Fruit fly (Drosophila melanogaster) whole organism, prepupa: Measurements from ENCODE around the gene squ.

Experiments
- CG10631 ChIP-seq: fragments of 200-800 bp; sonication (Bioruptor generic); optimal IDR thresholded peaks from 2 replicates; lab custom pipeline; 2016; ENCODE audit warnings: missing biosample characterization, missing genetic modification characterization
- CG10669 ChIP-seq: fragments of 200-800 bp; sonication (Bioruptor generic); optimal IDR thresholded peaks from 3 replicates; lab custom pipeline; 2018; ENCODE audit warnings: missing biosample characterization, mild to moderate bottlenecking, missing genetic modification characterization, moderate library complexity
- CG11294 ChIP-seq: fragments of 200-800 bp; sonication (Bioruptor generic); IDR thresholded peaks from 2 replicates; pipeline ENCODE4 v1.3.6; 2022; ENCODE audit warnings: missing biosample characterization, missing genetic modification characterization
- CG11762 ChIP-seq: fragments of 200-800 bp; sonication (Bioruptor generic); optimal IDR thresholded peaks from 3 replicates; lab custom pipeline; 2016; ENCODE audit warnings: missing biosample characterization, missing genetic modification characterization; ENCODE audit not compliant: insufficient read depth
- CG11902 ChIP-seq: fragments of 200-800 bp; sonication (Bioruptor generic); optimal IDR thresholded peaks from 3 replicates; lab custom pipeline; 2016; ENCODE audit warnings: missing biosample characterization, missing genetic modification characterization
- CG15336 ChIP-seq: fragments of 200-800 bp; sonication (Bioruptor generic); IDR thresholded peaks from 2 replicates; pipeline ENCODE4 v1.3.6; 2022; ENCODE audit warnings: missing biosample characterization, missing genetic modification characterization
- CG1621 ChIP-seq: fragments of 200-800 bp; sonication (Bioruptor generic); optimal IDR thresholded peaks from 3 replicates; lab custom pipeline; 2018; ENCODE audit warnings: missing biosample characterization, mild to moderate bottlenecking, missing genetic modification characterization
- CG16779 ChIP-seq: fragments of 200-800 bp; sonication (Bioruptor generic); optimal IDR thresholded peaks from 3 replicates; lab custom pipeline; 2017; ENCODE audit warnings: missing biosample characterization, mild to moderate bottlenecking, missing genetic modification characterization
- CG3032 ChIP-seq: fragments of 200-800 bp; optimal IDR thresholded peaks from 2 replicates; lab custom pipeline; 2019; ENCODE audit warnings: missing biosample characterization, mild to moderate bottlenecking, missing genetic modification characterization, moderate library complexity
- CG31627 ChIP-seq: fragments of 200-800 bp; sonication (Bioruptor generic); optimal IDR thresholded peaks from 3 replicates; lab custom pipeline; 2016; ENCODE audit warnings: missing biosample characterization, missing genetic modification characterization
- CG32006 ChIP-seq: fragments of 200-800 bp; sonication (Bioruptor generic); optimal IDR thresholded peaks from 3 replicates; lab custom pipeline; 2017; ENCODE audit warnings: missing biosample characterization, mild to moderate bottlenecking, missing genetic modification characterization
- CG3919 ChIP-seq: fragments of 200-800 bp; sonication (Bioruptor generic); optimal IDR thresholded peaks from 3 replicates; lab custom pipeline; 2016; ENCODE audit warnings: missing biosample characterization, missing genetic modification characterization
- CG6276 ChIP-seq: fragments of 200-800 bp; sonication (Bioruptor generic); optimal IDR thresholded peaks from 2 replicates; lab custom pipeline; 2017; ENCODE audit warnings: missing biosample characterization, mild to moderate bottlenecking, missing genetic modification characterization
- CG6792 ChIP-seq: fragments of 200-800 bp; sonication (Bioruptor generic); optimal IDR thresholded peaks from 3 replicates; lab custom pipeline; 2016; ENCODE audit warnings: missing biosample characterization, missing genetic modification characterization
- CG6808 ChIP-seq: fragments of 200-800 bp; sonication (Bioruptor generic); optimal IDR thresholded peaks from 3 replicates; lab custom pipeline; 2017; ENCODE audit warnings: missing biosample characterization, missing genetic modification characterization, mild to moderate bottlenecking, moderate library complexity, missing genetic modification reagents
- CG6854 ChIP-seq: fragments of 200-800 bp; sonication (Bioruptor generic); optimal IDR thresholded peaks from 2 replicates; lab custom pipeline; 2017; ENCODE audit warnings: missing biosample characterization, mild to moderate bottlenecking, missing genetic modification characterization
- CG8119 ChIP-seq: fragments of 200-800 bp; sonication (Bioruptor generic); IDR thresholded peaks from 3 replicates; pipeline ENCODE4 v1.3.6; 2022; ENCODE audit warnings: missing biosample characterization, missing genetic modification characterization
- CG8319 ChIP-seq: fragments of 200-800 bp; sonication (Bioruptor generic); optimal IDR thresholded peaks from 3 replicates; lab custom pipeline; 2016; ENCODE audit warnings: missing biosample characterization, missing genetic modification characterization
- CG8632 ChIP-seq: fragments of 200-800 bp; sonication (Bioruptor generic); optimal IDR thresholded peaks from 3 replicates; lab custom pipeline; 2016; ENCODE audit warnings: missing biosample characterization, missing genetic modification characterization
- Eip78C ChIP-seq: fragments of 200-800 bp; sonication (Bioruptor generic); peaks from one replicate; lab custom pipeline; 2016; ENCODE audit warnings: missing biosample characterization, missing genetic modification characterization
- Eip93F ChIP-seq: fragments of 200-800 bp; sonication (Bioruptor generic); optimal IDR thresholded peaks from 2 replicates; lab custom pipeline; 2016; ENCODE audit warnings: missing biosample characterization, mild to moderate bottlenecking, missing genetic modification characterization
- Ets21C ChIP-seq: fragments of 200-800 bp; sonication (Bioruptor generic); optimal IDR thresholded peaks from 3 replicates; lab custom pipeline; 2016; ENCODE audit warnings: missing biosample characterization, missing genetic modification characterization
- Ets96B ChIP-seq: fragments of 200-800 bp; optimal IDR thresholded peaks from 2 replicates; lab custom pipeline; 2019; ENCODE audit warnings: missing biosample characterization, mild to moderate bottlenecking, missing genetic modification characterization, moderate library complexity
- Gug ChIP-seq: fragments of 200-800 bp; sonication (Bioruptor generic); IDR thresholded peaks from 2 replicates; pipeline ENCODE4 v1.3.6; 2022; ENCODE audit warnings: missing biosample characterization, missing genetic modification characterization
- Hr39 ChIP-seq: fragments of 200-800 bp; sonication (Bioruptor generic); optimal IDR thresholded peaks from 2 replicates; lab custom pipeline; 2016; ENCODE audit warnings: missing biosample characterization, missing genetic modification characterization
- Hr4 ChIP-seq: fragments of 200-800 bp; sonication (Bioruptor generic); optimal IDR thresholded peaks from 3 replicates; lab custom pipeline; 2016; ENCODE audit warnings: missing biosample characterization, missing genetic modification characterization
- Lpt ChIP-seq: fragments of 200-800 bp; sonication (Bioruptor generic); optimal IDR thresholded peaks from 3 replicates; lab custom pipeline; 2016; ENCODE audit warnings: missing biosample characterization, missing genetic modification characterization
- OdsH ChIP-seq: fragments of 200-800 bp; sonication (Bioruptor generic); optimal IDR thresholded peaks from 3 replicates; lab custom pipeline; 2016; ENCODE audit warnings: missing biosample characterization, missing genetic modification characterization
- Sox102F ChIP-seq: fragments of 200-800 bp; sonication (Bioruptor generic); optimal IDR thresholded peaks from 2 replicates; lab custom pipeline; 2016; ENCODE audit warnings: missing biosample characterization, mild to moderate bottlenecking, missing genetic modification characterization
- Sox14 ChIP-seq: fragments of 200-800 bp; sonication (Bioruptor generic); optimal IDR thresholded peaks from 3 replicates; lab custom pipeline; 2016; ENCODE audit warnings: missing biosample characterization, missing genetic modification characterization
- achi ChIP-seq: fragments of 200-800 bp; sonication (Bioruptor generic); optimal IDR thresholded peaks from 3 replicates; lab custom pipeline; 2016; ENCODE audit warnings: missing biosample characterization, missing genetic modification characterization
- cyc ChIP-seq: fragments of 200-800 bp; sonication (Bioruptor generic); optimal IDR thresholded peaks from 3 replicates; lab custom pipeline; 2016; ENCODE audit warnings: missing biosample characterization, missing genetic modification characterization
- dac ChIP-seq: fragments of 200-800 bp; sonication (Bioruptor generic); optimal IDR thresholded peaks from 2 replicates; lab custom pipeline; 2017; ENCODE audit warnings: missing biosample characterization, mild to moderate bottlenecking, missing genetic modification characterization
- dsx ChIP-seq: fragments of 200-800 bp; optimal IDR thresholded peaks from 3 replicates; lab custom pipeline; 2019; ENCODE audit warnings: missing biosample characterization, mild to moderate bottlenecking, missing genetic modification characterization, moderate library complexity; ENCODE audit not compliant: poor library complexity, severe bottlenecking
- eg ChIP-seq: fragments of 200-800 bp; sonication (Bioruptor generic); IDR thresholded peaks from 3 replicates; pipeline ENCODE4 v1.3.6; 2022; ENCODE audit warnings: missing biosample characterization, missing genetic modification characterization
- esn ChIP-seq: fragments of 200-800 bp; sonication (Bioruptor generic); optimal IDR thresholded peaks from 2 replicates; lab custom pipeline; 2016; ENCODE audit warnings: missing biosample characterization, mild to moderate bottlenecking, missing genetic modification characterization, moderate library complexity
- fd59A ChIP-seq: fragments of 200-800 bp; sonication (Bioruptor generic); optimal IDR thresholded peaks from 2 replicates; lab custom pipeline; 2017; ENCODE audit warnings: missing biosample characterization, mild to moderate bottlenecking, missing genetic modification characterization, missing genetic modification reagents
- fd85E ChIP-seq: fragments of 200-800 bp; sonication (Bioruptor generic); optimal IDR thresholded peaks from 3 replicates; lab custom pipeline; 2016; ENCODE audit warnings: missing biosample characterization, missing genetic modification characterization
- fkh ChIP-seq: fragments of 200-800 bp; sonication (Bioruptor generic); optimal IDR thresholded peaks from 3 replicates; lab custom pipeline; 2017; ENCODE audit warnings: missing biosample characterization, mild to moderate bottlenecking, missing genetic modification characterization, moderate library complexity
- lz ChIP-seq: fragments of 200-800 bp; sonication (Bioruptor generic); optimal IDR thresholded peaks from 3 replicates; lab custom pipeline; 2016; ENCODE audit warnings: missing biosample characterization, missing genetic modification characterization
- net ChIP-seq: fragments of 200-800 bp; sonication (Bioruptor generic); optimal IDR thresholded peaks from 3 replicates; lab custom pipeline; 2016; ENCODE audit warnings: missing biosample characterization, missing genetic modification characterization
- pdm3 ChIP-seq: fragments of 200-800 bp; sonication (Bioruptor generic); optimal IDR thresholded peaks from 3 replicates; lab custom pipeline; 2016; ENCODE audit warnings: missing biosample characterization, missing genetic modification characterization
- salr ChIP-seq, 2 experiments: fragments of 200-800 bp; sonication (Bioruptor generic); optimal IDR thresholded peaks; 3 replicates each; lab custom pipeline; 2016 to 2018; ENCODE audit warnings: missing biosample characterization in 2 of 2, missing genetic modification characterization in 2 of 2, mild to moderate bottlenecking in 1 of 2
- spab ChIP-seq: fragments of 200-800 bp; sonication (Bioruptor generic); optimal IDR thresholded peaks from 2 replicates; lab custom pipeline; 2017; ENCODE audit warnings: missing biosample characterization, mild to moderate bottlenecking, missing genetic modification characterization, missing genetic modification reagents
- ss ChIP-seq, 2 experiments: fragments of 200-800 bp; sonication (Bioruptor generic); optimal IDR thresholded peaks; 2 replicates in 1 of 2; 3 replicates in 1 of 2; lab custom pipeline; 2017 to 2018; ENCODE audit warnings: mild to moderate bottlenecking in 2 of 2, missing biosample characterization in 2 of 2, missing genetic modification characterization in 2 of 2, moderate library complexity in 1 of 2
- svp ChIP-seq: fragments of 200-800 bp; sonication (Bioruptor generic); peaks from one replicate; lab custom pipeline; 2016; ENCODE audit warnings: missing biosample characterization, missing genetic modification characterization
- topi ChIP-seq: fragments of 200-800 bp; sonication (Bioruptor generic); optimal IDR thresholded peaks from 3 replicates; lab custom pipeline; 2016; ENCODE audit warnings: missing biosample characterization, missing genetic modification characterization

squ gene

DNA sequence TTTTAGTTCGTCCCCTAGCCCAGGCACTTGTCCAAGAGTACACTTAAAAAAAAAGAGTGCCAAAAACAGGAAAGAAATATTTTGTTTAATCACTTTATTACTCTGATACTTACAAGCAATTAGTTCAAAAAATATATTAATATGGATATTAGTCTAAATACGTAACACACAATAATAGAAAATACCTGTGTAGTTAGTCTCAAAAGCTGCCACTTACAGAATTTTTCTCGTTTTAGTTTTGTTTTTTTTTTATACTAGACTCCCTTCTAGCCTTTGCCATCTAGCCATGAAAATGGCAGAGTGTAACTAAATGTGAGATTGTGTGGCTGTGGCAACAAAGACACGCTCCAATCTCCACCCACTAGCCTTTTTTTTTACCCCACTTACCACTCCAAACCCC is 8.0 kb downstream of the squ start (continued):
- TF ChIP-seq spab (GFP tag; lab: Kevin White, UChicago), result peak; percentile 62
- TF ChIP-seq CG8119 (GFP tag; lab: Robert Waterston, UW), result peak; percentile 87
- peak; percentile 45 for TF ChIP-seq dsx (GFP tag; lab: Kevin White, UChicago)
- TF ChIP-seq topi (GFP tag; lab: Kevin White, UChicago), result peak; percentile 25
- peak; percentile 81 for TF ChIP-seq Lpt (GFP tag; lab: Kevin White, UChicago)
- peak; percentile 32 for TF ChIP-seq esn
- TF ChIP-seq CG11294, result 0 out of 2 replicates have a peak, but pooled peaks have one; percentile 14
- peak; percentile 64 for TF ChIP-seq Sox14 (GFP tag; lab: Kevin White, UChicago)
- peak; percentile 41 for TF ChIP-seq CG6276 (GFP tag; lab: Kevin White, UChicago)
- TF ChIP-seq CG6792 (GFP tag; lab: Kevin White, UChicago), result peak; percentile 46
- no peak for TF ChIP-seq CG31627 (GFP tag; lab: Kevin White, UChicago)
- TF ChIP-seq svp (GFP tag; lab: Kevin White, UChicago), result no peak
- TF ChIP-seq CG1621 (tag; lab: Kevin White, UChicago), result peak; percentile 47
- no peak for TF ChIP-seq Sox102F
- peak; percentile 24 for TF ChIP-seq CG11762 (GFP tag; lab: Kevin White, UChicago)
- TF ChIP-seq CG11902 (GFP tag; lab: Kevin White, UChicago), result no peak
- no peak for TF ChIP-seq cyc (GFP tag; lab: Kevin White, UChicago)
- TF ChIP-seq fd85E, result no peak
- peak; percentile 79 to 81 for TF ChIP-seq ss (GFP tag; optimal IDR thresholded peaks at IDR 0.05; lab: Kevin White, UChicago)
- peak; percentile 77 for TF ChIP-seq CG3919 (GFP tag; lab: Kevin White, UChicago)
- TF ChIP-seq OdsH, result peak; percentile 63
- peak; percentile 76 for TF ChIP-seq CG6808
- TF ChIP-seq Hr4 (GFP tag; lab: Kevin White, UChicago), result peak; percentile 77
- TF ChIP-seq CG32006 (GFP tag; lab: Kevin White, UChicago), result peak; percentile 87
- TF ChIP-seq CG16779 (tag; lab: Kevin White, UChicago), result peak; percentile 60
- no peak for TF ChIP-seq Eip93F (GFP tag; lab: Kevin White, UChicago)
- peak; percentile 48 for TF ChIP-seq CG10669
- no peak for TF ChIP-seq CG8319 (GFP tag; lab: Kevin White, UChicago)
- no peak for TF ChIP-seq lz (GFP tag; lab: Kevin White, UChicago)
- TF ChIP-seq achi (GFP tag; lab: Kevin White, UChicago), result peak; percentile 78
- no peak for TF ChIP-seq fkh (GFP tag; lab: Kevin White, UChicago)
- peak; percentile 83 for TF ChIP-seq CG10631 (GFP tag; lab: Kevin White, UChicago)
- TF ChIP-seq Ets21C, result no peak
- TF ChIP-seq dac, result no peak
- peak; percentile 27 to 67 for TF ChIP-seq salr (GFP tag; optimal IDR thresholded peaks at IDR 0.05; lab: Kevin White, UChicago)
- peak; percentile 72 for TF ChIP-seq pdm3
- TF ChIP-seq Eip78C, result peak; percentile 94

DNA sequence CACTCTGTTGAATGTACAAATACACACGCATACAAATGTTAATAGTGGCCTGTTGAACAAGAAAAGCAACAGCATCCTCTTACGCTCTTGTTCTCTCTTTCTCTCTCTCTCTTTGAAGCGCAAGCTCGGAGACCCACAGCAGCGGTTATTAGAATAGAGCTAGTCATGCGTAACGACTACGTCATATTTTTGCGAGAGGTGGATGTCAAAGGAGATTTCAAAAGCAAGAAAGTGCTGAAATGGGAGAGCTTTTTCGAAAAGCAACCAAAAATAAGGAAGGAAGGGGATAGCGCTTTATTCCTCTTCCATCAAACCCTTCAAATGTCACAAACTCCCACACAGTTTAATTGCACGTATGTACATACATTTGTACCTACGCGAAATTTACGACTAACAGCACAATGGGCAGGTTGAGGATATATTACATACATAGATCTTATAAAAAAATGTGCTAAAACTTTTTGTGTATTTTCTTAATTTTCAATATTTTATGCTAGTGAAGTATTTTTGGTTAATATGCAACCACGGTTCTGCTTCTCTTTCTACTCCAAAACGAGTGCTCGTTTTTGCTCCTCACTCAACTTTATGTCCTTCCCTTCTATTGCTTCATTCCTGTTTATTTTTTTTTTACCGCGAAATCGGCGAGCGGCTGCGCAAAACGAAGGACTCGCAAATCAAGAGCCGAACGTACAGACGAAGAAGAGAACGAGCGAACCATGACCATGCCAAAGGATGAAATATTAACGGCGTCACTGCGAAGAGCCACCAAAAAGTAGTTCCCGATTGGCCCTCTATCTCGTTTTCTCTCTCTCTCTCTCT is 10.2 kb downstream of the squ start:
- TF ChIP-seq CG8632 (GFP tag; lab: Kevin White, UChicago) (peak; percentile 52), svp (GFP tag; lab: Kevin White, UChicago) (no peak), ss (GFP tag; optimal IDR thresholded peaks at IDR 0.05; lab: Kevin White, UChicago) (peak; percentile 39 to 42), pdm3 (peak; percentile 54), eg (GFP tag; lab: Robert Waterston, UW) (no peak), spab (GFP tag; lab: Kevin White, UChicago) (no peak), CG6808 (peak; percentile 2), net (GFP tag; lab: Kevin White, UChicago) (peak; percentile 52), topi (GFP tag; lab: Kevin White, UChicago) (peak; percentile 68), Sox102F (peak; percentile 72), salr (GFP tag; optimal IDR thresholded peaks at IDR 0.05; lab: Kevin White, UChicago) (peak; percentile 10 to 55), CG31627 (GFP tag; lab: Kevin White, UChicago) (peak; percentile 51), CG6854 (GFP tag; lab: Kevin White, UChicago) (no peak), Hr39 (GFP tag; lab: Kevin White, UChicago) (peak; percentile 68), Ets96B (peak; percentile 68), CG8119 (GFP tag; lab: Robert Waterston, UW) (0 out of 3 replicates have a peak, but pooled peaks have one; percentile 32), CG10669 (no peak), CG11294 (no peak), CG3032 (peak; percentile 9), fd59A (GFP tag; lab: Kevin White, UChicago) (peak; percentile 42), Sox14 (GFP tag; lab: Kevin White, UChicago) (peak; percentile 73), Gug (GFP tag; lab: Robert Waterston, UW) (no peak), CG15336 (GFP tag; lab: Robert Waterston, UW) (peak; percentile 47), esn (peak; percentile 72), Eip93F (GFP tag; lab: Kevin White, UChicago) (no peak), CG1621 (tag; lab: Kevin White, UChicago) (no peak)
